Worm (Caenorhabditis elegans): ENCODE results near the gene str-255.
"Not testable (repeated sequence)": the region's sequence is repeated elsewhere in the genome, so short reads cannot be mapped to it uniquely, and the experiment has no call there.

DNA sequence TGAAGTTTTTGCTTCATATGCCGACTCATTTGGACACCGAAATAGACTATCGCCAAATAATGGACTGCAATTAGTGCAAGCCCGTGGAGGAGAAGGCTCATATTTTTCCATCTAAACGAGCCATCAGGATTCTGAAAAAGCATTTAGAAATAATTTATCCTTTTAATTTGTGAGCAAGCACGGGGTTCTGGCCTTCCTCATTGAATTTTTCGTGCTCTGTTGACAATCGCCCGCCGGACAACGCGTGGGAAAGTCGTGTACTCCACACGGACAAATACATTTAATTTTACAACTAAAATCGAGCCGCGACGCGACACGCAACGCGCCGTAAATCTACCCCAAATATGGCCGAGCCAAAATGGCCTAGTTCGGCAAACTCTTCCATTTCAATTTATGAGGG is 19.2 kb downstream of the str-255 start, which contains the start of gene F22F7.12:
- not testable (repeated sequence) for TF ChIP-seq nhr-12 (tag; optimal IDR thresholded peaks at IDR 0.05); alr-1 (tag; optimal IDR thresholded peaks at IDR 0.05); lin-39 (tag; optimal IDR thresholded peaks at IDR 0.05); F13H6.1 (tag; optimal IDR thresholded peaks at IDR 0.05); R02D3.7 (tag; optimal IDR thresholded peaks at IDR 0.05); C34F6.9 (tag; optimal IDR thresholded peaks at IDR 0.05); unc-39 (tag; optimal IDR thresholded peaks at IDR 0.05); mdl-1 (tag; optimal IDR thresholded peaks at IDR 0.05); fos-1 (tag; optimal IDR thresholded peaks at IDR 0.05); unc-62 (GFP tag; optimal IDR thresholded peaks at IDR 0.05); ama-1 (optimal IDR thresholded peaks at IDR 0.05)

Measured in whole organism, L2 larva.